Worm (Caenorhabditis elegans): ENCODE results near the gene C46H3.1.

DNA sequence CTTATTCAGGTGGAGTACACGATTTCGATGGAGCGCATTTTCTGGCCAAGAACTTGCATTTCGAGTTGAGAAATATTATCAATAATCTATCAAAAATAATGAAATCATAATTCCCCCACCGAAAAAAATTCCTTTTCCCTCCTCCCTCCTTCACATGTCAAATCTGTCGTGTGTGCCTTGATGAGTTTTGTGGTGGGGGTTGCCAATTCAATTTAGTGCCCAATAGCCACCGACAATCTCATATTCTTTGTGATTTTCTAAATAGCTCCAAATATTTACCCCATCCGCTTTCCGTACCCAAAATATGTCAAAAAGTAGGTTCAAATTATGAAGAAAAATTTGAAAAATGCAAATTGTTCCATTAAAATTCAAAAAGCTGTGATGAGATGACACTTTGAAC, 47.2 kb upstream of the C46H3.1 start, which contains the start of gene tmc-1:
- TF ChIP-seq alr-1 (tag; optimal IDR thresholded peaks at IDR 0.05; ENCODE audit: borderline replicate concordance) (no peak), skn-1 (tag; optimal IDR thresholded peaks at IDR 0.05) (no peak), lin-39 (tag; optimal IDR thresholded peaks at IDR 0.05) (no peak), nhr-77 (tag; optimal IDR thresholded peaks at IDR 0.05) (no peak), nhr-76 (tag; optimal IDR thresholded peaks at IDR 0.05) (no peak), pqm-1 (tag; optimal IDR thresholded peaks at IDR 0.05) (no peak), aly-2 (tag; optimal IDR thresholded peaks at IDR 0.05) (no peak), Y116A8C.19 (tag; optimal IDR thresholded peaks at IDR 0.05; ENCODE audit: borderline replicate concordance) (no peak), nhr-12 (tag; optimal IDR thresholded peaks at IDR 0.05) (no peak), aha-1 (tag; optimal IDR thresholded peaks at IDR 0.05) (no peak), lin-15B (tag; optimal IDR thresholded peaks at IDR 0.05) (no peak)

Data from whole organism, L1 larva.